Worm (Caenorhabditis elegans): ENCODE measurements around the gene rif-1.1.

DNA sequence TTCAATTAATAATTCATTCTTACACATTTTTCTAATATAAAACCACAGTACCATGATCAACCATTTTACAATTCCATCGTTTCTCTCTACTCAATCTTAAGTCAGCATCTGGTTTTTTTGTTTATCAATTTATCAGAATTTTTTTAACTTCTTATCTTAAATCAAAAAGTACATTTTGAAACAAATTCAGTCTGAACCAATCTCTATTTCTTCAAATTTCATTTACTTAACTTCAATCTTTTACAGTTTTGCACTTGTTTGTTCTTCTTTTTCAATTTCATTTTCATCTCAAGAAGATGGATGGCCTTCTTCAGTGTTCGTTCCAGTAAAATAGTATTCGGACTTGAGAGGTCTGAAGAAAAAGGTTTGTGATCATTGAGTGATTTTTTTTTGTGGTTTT lies 12.0 kb upstream of the rif-1.1 start, which contains the start of gene gba-3:
- TF ChIP-seq pros-1 (tag; optimal IDR thresholded peaks at IDR 0.05) (no peak), nfya-1 (tag; optimal IDR thresholded peaks at IDR 0.05) (no peak)
